Worm (Caenorhabditis elegans): ENCODE results near the gene col-72.

DNA sequence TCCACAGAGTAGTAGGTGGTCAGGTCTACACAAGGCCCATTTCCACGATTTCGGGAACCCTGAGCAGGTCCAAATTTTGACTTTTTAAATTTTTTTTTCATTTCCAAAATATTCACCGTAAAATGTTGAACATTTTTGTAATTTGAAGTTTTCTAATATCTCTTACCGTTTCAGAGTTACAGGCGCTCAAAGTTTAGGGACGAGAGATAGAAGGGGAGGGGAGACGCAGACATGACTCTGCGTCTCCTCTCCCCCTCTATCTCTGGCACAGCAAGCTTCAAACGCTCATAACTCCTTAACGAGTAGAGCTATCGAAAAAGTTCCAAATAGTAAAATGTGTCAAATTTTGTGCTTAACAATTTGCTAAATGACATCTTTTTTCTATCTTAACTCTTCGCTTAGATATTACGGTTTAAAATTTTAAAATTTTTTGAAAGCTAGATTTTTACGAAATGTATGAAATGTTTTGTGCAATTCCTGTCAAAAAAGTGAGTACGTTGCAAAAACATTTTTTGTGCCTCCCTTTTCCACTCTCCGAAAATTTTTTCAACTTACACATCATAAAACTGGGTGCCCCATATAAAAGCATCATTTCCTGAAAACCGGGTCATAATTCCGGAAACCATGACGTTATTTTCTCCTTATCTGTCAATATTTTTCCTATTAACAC lies 8.5 kb downstream of the col-72 start, which contains the start of the genes Y49F6B.14 and clec-125:
- TF ChIP-seq fkh-2 (tag; optimal IDR thresholded peaks at IDR 0.05) (no peak), elt-1 (tag; optimal IDR thresholded peaks at IDR 0.05) (no peak), mdl-1 (tag; optimal IDR thresholded peaks at IDR 0.05) (no peak)

Measured in whole organism, L3 larva.